Worm (Caenorhabditis elegans) whole organism, L4 larva: Measurements from ENCODE around the gene damt-1.

ENCODE experiments used
- attf-4 ChIP-seq: sonication (generic microtip); optimal IDR thresholded peaks from 3 replicates; lab custom pipeline; 2017; ENCODE audit warnings: missing biosample characterization, missing genetic modification characterization
- hif-1 ChIP-seq, 2 experiments: sonication (generic microtip); optimal IDR thresholded peaks; 2 replicates each; lab custom pipeline; 2016 to 2017; ENCODE audit warnings: missing compliant biosample characterization in 2 of 2, missing genetic modification characterization in 2 of 2, missing genetic modification reagents in 2 of 2, missing genotype in 2 of 2, mild to moderate bottlenecking in 1 of 2

ce11 chrII:5734883-5735282, 14.9 kb downstream of the damt-1 start:
- no peak for TF ChIP-seq hif-1 (tag; optimal IDR thresholded peaks at IDR 0.05; lab: Kevin White, UChicago)
- TF ChIP-seq attf-4 (tag; lab: Kevin White, UChicago): no peak
